Worm (Caenorhabditis elegans) whole organism, L2 larva: ENCODE measurements around the gene etr-1.

ENCODE experiments used
- C34F6.9 ChIP-seq: fragments of 150-350 bp; optimal IDR thresholded peaks from 2 replicates; lab custom pipeline; 2014; ENCODE audit warnings: missing biosample characterization, missing genetic modification characterization
- F13H6.1 ChIP-seq: sonication (generic microtip); optimal IDR thresholded peaks from 2 replicates; lab custom pipeline; 2016; ENCODE audit warnings: missing genetic modification characterization, missing compliant biosample characterization
- Y55F3AM.14 ChIP-seq: fragments of 200-800 bp; sonication (Bioruptor generic); optimal IDR thresholded peaks from 2 replicates; lab custom pipeline; 2018; ENCODE audit warnings: mild to moderate bottlenecking, missing genetic modification characterization, missing compliant biosample characterization
- ZK546.5 ChIP-seq: sonication (generic microtip); optimal IDR thresholded peaks from 2 replicates; lab custom pipeline; 2017; ENCODE audit warnings: missing biosample characterization, missing genetic modification characterization
- alr-1 ChIP-seq: fragments of 150-350 bp; optimal IDR thresholded peaks from 2 replicates; lab custom pipeline; 2014; ENCODE audit warnings: missing biosample characterization, missing genetic modification characterization
- blmp-1 ChIP-seq: sonication (generic microtip); optimal IDR thresholded peaks from 2 replicates; lab custom pipeline; 2017; ENCODE audit warnings: missing genetic modification characterization, mild to moderate bottlenecking, missing compliant biosample characterization, antibody characterized with exemption, moderate library complexity; ENCODE audit not compliant: insufficient read depth
- ceh-16 ChIP-seq: fragments of 150-350 bp; optimal IDR thresholded peaks from 2 replicates; lab custom pipeline; 2014; ENCODE audit warnings: missing biosample characterization, missing genetic modification characterization
- ceh-82 ChIP-seq: fragments of 150-350 bp; optimal IDR thresholded peaks from 2 replicates; lab custom pipeline; 2014; ENCODE audit warnings: missing biosample characterization, missing genetic modification characterization
- crh-2 ChIP-seq: sonication (generic microtip); optimal IDR thresholded peaks from 2 replicates; lab custom pipeline; 2017; ENCODE audit warnings: missing biosample characterization, missing genetic modification characterization
- dmd-4 ChIP-seq: sonication (generic microtip); optimal IDR thresholded peaks from 2 replicates; lab custom pipeline; 2017; ENCODE audit warnings: missing biosample characterization, missing genetic modification characterization
- egl-27 ChIP-seq: sonication (generic microtip); optimal IDR thresholded peaks from 3 replicates; lab custom pipeline; 2017; ENCODE audit warnings: missing biosample characterization, missing genetic modification reagents, missing genetic modification characterization
- elt-1 ChIP-seq: fragments of 150-350 bp; optimal IDR thresholded peaks from 2 replicates; lab custom pipeline; 2014; ENCODE audit warnings: missing biosample characterization, missing genetic modification characterization
- elt-3 ChIP-seq: sonication (generic microtip); optimal IDR thresholded peaks from 2 replicates; lab custom pipeline; 2017; ENCODE audit warnings: missing biosample characterization, missing genetic modification characterization
- fos-1 ChIP-seq: fragments of 150-350 bp; optimal IDR thresholded peaks from 2 replicates; lab custom pipeline; 2014; ENCODE audit warnings: missing biosample characterization, missing genetic modification characterization
- gmeb-1 ChIP-seq: fragments of 150-350 bp; optimal IDR thresholded peaks from 2 replicates; lab custom pipeline; 2014; ENCODE audit warnings: missing biosample characterization, missing genetic modification characterization
- lin-11 ChIP-seq: fragments of 150-350 bp; sonication (generic microtip); optimal IDR thresholded peaks from 2 replicates; lab custom pipeline; 2014; ENCODE audit warnings: missing biosample characterization, missing genetic modification characterization, inconsistent platforms, mixed read lengths
- lin-13 ChIP-seq: fragments of 150-350 bp; optimal IDR thresholded peaks from 2 replicates; lab custom pipeline; 2014; ENCODE audit warnings: missing biosample characterization, missing genetic modification reagents, missing genetic modification characterization
- lin-39 ChIP-seq: fragments of 150-350 bp; optimal IDR thresholded peaks from 2 replicates; lab custom pipeline; 2014; ENCODE audit warnings: missing biosample characterization, missing genetic modification reagents, missing genetic modification characterization
- lsy-2 ChIP-seq, 2 experiments: fragments of 150-350 bp in 1 of 2; sonication (generic microtip) in 1 of 2; optimal IDR thresholded peaks; 2 replicates each; lab custom pipeline; 2014 to 2017; ENCODE audit warnings: missing biosample characterization in 2 of 2, missing genetic modification characterization in 2 of 2
- mab-5 ChIP-seq: fragments of 150-350 bp; optimal IDR thresholded peaks from 2 replicates; lab custom pipeline; 2014; ENCODE audit warnings: missing biosample characterization, missing genetic modification characterization
- mdl-1 ChIP-seq, 2 experiments: fragments of 150-350 bp in 1 of 2; sonication (generic microtip) in 1 of 2; optimal IDR thresholded peaks; 2 replicates each; lab custom pipeline; 2017; ENCODE audit warnings: missing biosample characterization in 2 of 2, missing genetic modification characterization in 2 of 2
- nhr-10 ChIP-seq: sonication (generic microtip); optimal IDR thresholded peaks from 2 replicates; lab custom pipeline; 2017; ENCODE audit warnings: missing biosample characterization, missing genetic modification characterization
- nhr-11 ChIP-seq: fragments of 150-350 bp; optimal IDR thresholded peaks from 2 replicates; lab custom pipeline; 2014; ENCODE audit warnings: missing biosample characterization, missing genetic modification characterization
- nhr-12 ChIP-seq: fragments of 150-350 bp; optimal IDR thresholded peaks from 2 replicates; lab custom pipeline; 2014; ENCODE audit warnings: missing biosample characterization, missing genetic modification characterization
- nhr-129 ChIP-seq: fragments of 150-350 bp; optimal IDR thresholded peaks from 2 replicates; lab custom pipeline; 2014; ENCODE audit warnings: missing biosample characterization, missing genetic modification characterization
- nhr-21 ChIP-seq: fragments of 150-350 bp; optimal IDR thresholded peaks from 2 replicates; lab custom pipeline; 2014; ENCODE audit warnings: missing biosample characterization, missing genetic modification characterization
- nhr-23 ChIP-seq: fragments of 150-350 bp; optimal IDR thresholded peaks from 2 replicates; lab custom pipeline; 2014; ENCODE audit warnings: missing biosample characterization, missing genetic modification reagents, missing genetic modification characterization
- nhr-237 ChIP-seq: fragments of 150-350 bp; optimal IDR thresholded peaks from 2 replicates; lab custom pipeline; 2014; ENCODE audit warnings: missing biosample characterization, missing genetic modification characterization
- nhr-25 ChIP-seq: fragments of 150-350 bp; sonication (generic microtip); optimal IDR thresholded peaks from 3 replicates; lab custom pipeline; 2014; ENCODE audit warnings: missing biosample characterization, missing genetic modification characterization
- nhr-6 ChIP-seq: fragments of 150-350 bp; optimal IDR thresholded peaks from 2 replicates; lab custom pipeline; 2014; ENCODE audit warnings: missing biosample characterization, missing genetic modification characterization
- peb-1 ChIP-seq: fragments of 150-350 bp; optimal IDR thresholded peaks from 2 replicates; lab custom pipeline; 2014; ENCODE audit warnings: missing biosample characterization, missing genetic modification characterization
- sem-4 ChIP-seq: fragments of 150-350 bp; optimal IDR thresholded peaks from 2 replicates; lab custom pipeline; 2014; ENCODE audit warnings: missing biosample characterization, missing genetic modification reagents, missing genetic modification characterization
- sma-3 ChIP-seq: sonication (generic microtip); optimal IDR thresholded peaks from 2 replicates; lab custom pipeline; 2016; ENCODE audit warnings: missing genetic modification reagents, missing genetic modification characterization, missing compliant biosample characterization
- sma-9 ChIP-seq, 2 experiments: fragments of 150-350 bp in 1 of 2; sonication (generic microtip) in 1 of 2; optimal IDR thresholded peaks; 2 replicates each; lab custom pipeline; 2014 to 2016; ENCODE audit warnings: missing genetic modification characterization in 2 of 2, mild to moderate bottlenecking in 1 of 2, missing biosample characterization in 1 of 2, missing compliant biosample characterization in 1 of 2, missing genetic modification reagents in 1 of 2, moderate library complexity in 1 of 2
- snpc-4 ChIP-seq: fragments of 150-350 bp; optimal IDR thresholded peaks from 2 replicates; lab custom pipeline; 2014; ENCODE audit warnings: missing biosample characterization, missing genetic modification characterization
- unc-39 ChIP-seq: fragments of 150-350 bp; optimal IDR thresholded peaks from 2 replicates; lab custom pipeline; 2014; ENCODE audit warnings: missing biosample characterization, missing genetic modification characterization
- unc-55 ChIP-seq: fragments of 150-350 bp; sonication (generic microtip); optimal IDR thresholded peaks from 3 replicates; lab custom pipeline; 2014; ENCODE audit warnings: missing biosample characterization, missing genetic modification reagents, missing genetic modification characterization
- unc-62 ChIP-seq: fragments of 150-350 bp; optimal IDR thresholded peaks from 2 replicates; lab custom pipeline; 2014; ENCODE audit warnings: missing biosample characterization, missing genetic modification reagents, missing genetic modification characterization
- zag-1 ChIP-seq: fragments of 150-350 bp; optimal IDR thresholded peaks from 2 replicates; lab custom pipeline; 2014; ENCODE audit warnings: missing biosample characterization, missing genetic modification characterization
- ztf-11 ChIP-seq: sonication (generic microtip); optimal IDR thresholded peaks from 2 replicates; lab custom pipeline; 2017; ENCODE audit warnings: missing biosample characterization, missing genetic modification characterization
- ztf-4 ChIP-seq: fragments of 150-350 bp; optimal IDR thresholded peaks from 2 replicates; lab custom pipeline; 2014; ENCODE audit warnings: missing biosample characterization, missing genetic modification characterization

The etr-1 gene

ce11 chrII:162182-162581 is at the start of gene etr-1:
Gene etr-1 (plus strand): TSS chrII:162374.
- TF ChIP-seq nhr-129: no peak
- peak; percentile 99 for TF ChIP-seq fos-1 (tag; lab: Kevin White, UChicago)
- peak; percentile 49 for TF ChIP-seq sma-3
- TF ChIP-seq nhr-25 (tag; lab: Kevin White, UChicago): no peak
- TF ChIP-seq lin-39: no peak
- TF ChIP-seq lsy-2 (tag; optimal IDR thresholded peaks at IDR 0.05; lab: Kevin White, UChicago): peak in 1 of 2 experiments; percentile 10
- peak; percentile 10 for TF ChIP-seq egl-27
- TF ChIP-seq blmp-1: peak; percentile 70
- TF ChIP-seq crh-2 (tag; lab: Kevin White, UChicago): peak; percentile 61
- TF ChIP-seq gmeb-1 (tag; lab: Kevin White, UChicago): peak; percentile 16
- TF ChIP-seq F13H6.1 (tag; lab: Kevin White, UChicago): peak; percentile 47
- TF ChIP-seq C34F6.9 (tag; lab: Kevin White, UChicago): no peak
- TF ChIP-seq nhr-11 (tag; lab: Kevin White, UChicago): no peak
- no peak for TF ChIP-seq alr-1 (tag; lab: Kevin White, UChicago)
- TF ChIP-seq nhr-21: peak; percentile 56
- peak; percentile 67 for TF ChIP-seq sma-9 (GFP tag; optimal IDR thresholded peaks at IDR 0.05; lab: Kevin White, UChicago)
- TF ChIP-seq sma-9 (tag; optimal IDR thresholded peaks at IDR 0.05; lab: Kevin White, UChicago): no peak

- TF ChIP-seq elt-3 (tag; lab: Kevin White, UChicago) (no peak), ceh-82 (tag; lab: Kevin White, UChicago) (no peak), sma-9 (GFP tag; optimal IDR thresholded peaks at IDR 0.05; lab: Kevin White, UChicago) (no peak), sma-9 (tag; optimal IDR thresholded peaks at IDR 0.05; lab: Kevin White, UChicago) (no peak), unc-55 (GFP tag; lab: Kevin White, UChicago) (no peak), nhr-6 (tag; lab: Kevin White, UChicago) (no peak), mdl-1 (tag; optimal IDR thresholded peaks at IDR 0.05; lab: Kevin White, UChicago) (no peak), dmd-4 (tag; lab: Kevin White, UChicago) (no peak), nhr-25 (tag; lab: Kevin White, UChicago) (no peak), snpc-4 (tag; lab: Kevin White, UChicago) (no peak), egl-27 (no peak), nhr-129 (no peak)
- TF ChIP-seq, all 48 proteins: peak for 0
Observed at ce11 chrII:116916-117315, 45.3 kb upstream of the etr-1 start, which contains the start of gene srt-54. Gene srt-54 (plus strand): TSS chrII:117216.

ce11 chrII:121121-121520 is 41.1 kb upstream of the etr-1 start, which contains the start of gene K10B4.3:
Gene K10B4.3 (minus strand): TSS chrII:121221.
- TF ChIP-seq Y55F3AM.14 (GFP tag; lab: Kevin White, UChicago) (no peak), ceh-16 (tag; lab: Kevin White, UChicago) (no peak), F13H6.1 (tag; lab: Kevin White, UChicago) (no peak), nhr-11 (tag; lab: Kevin White, UChicago) (no peak), zag-1 (tag; lab: Kevin White, UChicago) (no peak), nhr-6 (tag; lab: Kevin White, UChicago) (no peak), ztf-4 (no peak), lin-39 (no peak), alr-1 (tag; lab: Kevin White, UChicago) (no peak), unc-39 (tag; lab: Kevin White, UChicago) (no peak), nhr-23 (tag; lab: Kevin White, UChicago) (no peak), nhr-12 (no peak), nhr-237 (no peak), sma-3 (no peak), nhr-25 (tag; lab: Kevin White, UChicago) (no peak)
- TF ChIP-seq, all 48 proteins: peak for 0

- TF ChIP-seq C34F6.9 (tag; lab: Kevin White, UChicago) (peak; percentile 8), fos-1 (tag; lab: Kevin White, UChicago) (peak; percentile 35), sma-3 (peak; percentile 13), nhr-23 (tag; lab: Kevin White, UChicago) (no peak)
Observed at ce11 chrII:122008-122407, 40.2 kb upstream of the etr-1 start.

ce11 chrII:122494-122893 is 39.7 kb upstream of the etr-1 start:
- TF ChIP-seq fos-1 (tag; lab: Kevin White, UChicago): peak; percentile 88
- TF ChIP-seq ztf-4: no peak

ce11 chrII:124904-125303 is 37.3 kb upstream of the etr-1 start, which contains the start of gene nmur-2:
Gene nmur-2 (minus strand): TSS chrII:125004.
- TF ChIP-seq ZK546.5 (tag; lab: Kevin White, UChicago) (no peak), sma-9 (GFP tag; optimal IDR thresholded peaks at IDR 0.05; lab: Kevin White, UChicago) (no peak), sma-9 (tag; optimal IDR thresholded peaks at IDR 0.05; lab: Kevin White, UChicago) (no peak), unc-55 (GFP tag; lab: Kevin White, UChicago) (no peak), ztf-11 (tag; lab: Kevin White, UChicago) (no peak), sem-4 (tag; lab: Kevin White, UChicago) (no peak), sma-3 (no peak), dmd-4 (tag; lab: Kevin White, UChicago) (no peak), elt-1 (no peak), unc-62 (no peak), ceh-82 (tag; lab: Kevin White, UChicago) (no peak), mab-5 (tag; lab: Kevin White, UChicago) (no peak), lin-13 (GFP tag; lab: Kevin White, UChicago) (no peak), lin-11 (tag; lab: Kevin White, UChicago) (no peak), nhr-12 (no peak), peb-1 (tag; lab: Kevin White, UChicago) (no peak), nhr-10 (tag; lab: Kevin White, UChicago) (no peak), blmp-1 (no peak), C34F6.9 (tag; lab: Kevin White, UChicago) (no peak)
